Fruit fly (Drosophila melanogaster) whole organism: ENCODE results near the gene CG33332.

Experiments used
- CG8478 ChIP-seq: fragments of >200 bp; optimal IDR thresholded peaks from 2 replicates; lab custom pipeline; 2018; ENCODE audit warnings: inconsistent platforms
- Dll ChIP-seq: fragments of >200 bp; optimal IDR thresholded peaks from 2 replicates; lab custom pipeline; 2017
- pan ChIP-seq: fragments of >200 bp; optimal IDR thresholded peaks from 2 replicates; lab custom pipeline; 2017
- psq ChIP-seq: fragments of >200 bp; optimal IDR thresholded peaks from 2 replicates; lab custom pipeline; 2017

dm6 chr3R:14886011-14886534, at the start of gene CG33332, which contains the start of the genes Rrp6 and CG33331:
- no peak for TF ChIP-seq psq (lab: Kevin White, UChicago)
- TF ChIP-seq Dll (lab: Kevin White, UChicago) = no peak
- TF ChIP-seq CG8478 (lab: Kevin White, UChicago) = no peak
- TF ChIP-seq pan = no peak
